Worm (Caenorhabditis elegans): ENCODE measurements around the gene sre-33.

sre-33 gene

ce11 chrII:12444679-12445376, 8.3 kb upstream of the sre-33 start, which contains the start of the genes W05H5.1 and pitr-6:
TSS of gene W05H5.1 (minus strand) at chrII:12444779.
TSS of gene pitr-6 (plus strand) at chrII:12445326.
- TF ChIP-seq ham-2 (GFP tag; optimal IDR thresholded peaks at IDR 0.05) (no peak), pha-4 (tag; optimal IDR thresholded peaks at IDR 0.05) (peak; percentile 14)

ce11 chrII:12448241-12448640, 4.9 kb upstream of the sre-33 start, which contains the start of gene srh-27:
TSS of gene srh-27 (plus strand) at chrII:12448541.
- TF ChIP-seq mab-5 (tag; optimal IDR thresholded peaks at IDR 0.05) (no peak), nhr-12 (tag; optimal IDR thresholded peaks at IDR 0.05) (no peak), sem-2 (GFP tag; optimal IDR thresholded peaks at IDR 0.05) (no peak)

ce11 chrII:12449849-12450248, 3.3 kb upstream of the sre-33 start, which contains the start of gene sre-34:
TSS of gene sre-34 (plus strand) at chrII:12450149.
- no peak for TF ChIP-seq tbx-8 (GFP tag; optimal IDR thresholded peaks at IDR 0.05)
- no peak for TF ChIP-seq nhr-12 (tag; optimal IDR thresholded peaks at IDR 0.05)
- TF ChIP-seq ces-1 (GFP tag; optimal IDR thresholded peaks at IDR 0.05): no peak
- TF ChIP-seq nhr-28 (tag; optimal IDR thresholded peaks at IDR 0.05): no peak
- no peak for TF ChIP-seq unc-62 (GFP tag; optimal IDR thresholded peaks at IDR 0.05)
- TF ChIP-seq pha-4 (tag; optimal IDR thresholded peaks at IDR 0.05): no peak
- no peak for TF ChIP-seq drap-1 (GFP tag; optimal IDR thresholded peaks at IDR 0.05)

ce11 chrII:12456633-12457032, 3.5 kb downstream of the sre-33 start, which contains the start of gene sre-32:
TSS of gene sre-32 (minus strand) at chrII:12456733.
- TF ChIP-seq flh-1 (GFP tag; optimal IDR thresholded peaks at IDR 0.05): no peak
- TF ChIP-seq nhr-2 (tag; optimal IDR thresholded peaks at IDR 0.05): no peak
- no peak for TF ChIP-seq unc-39 (tag; optimal IDR thresholded peaks at IDR 0.05)

ce11 chrII:12457275-12457674, 4.2 kb downstream of the sre-33 start, which contains the start of gene sre-38:
TSS of gene sre-38 (plus strand) at chrII:12457575.
- TF ChIP-seq nhr-28 (tag; optimal IDR thresholded peaks at IDR 0.05) (no peak), flh-1 (GFP tag; optimal IDR thresholded peaks at IDR 0.05) (no peak), lsy-2 (tag; optimal IDR thresholded peaks at IDR 0.05) (no peak), ceh-43 (GFP tag; optimal IDR thresholded peaks at IDR 0.05) (no peak)

ce11 chrII:12459422-12459821, 6.3 kb downstream of the sre-33 start, which contains the start of gene tag-281:
TSS of gene tag-281 (plus strand) at chrII:12459761.
- peak; percentile 38 for TF ChIP-seq nhr-2 (tag; optimal IDR thresholded peaks at IDR 0.05)
- no peak for TF ChIP-seq snpc-4 (tag; optimal IDR thresholded peaks at IDR 0.05)
- TF ChIP-seq ces-1 (GFP tag; optimal IDR thresholded peaks at IDR 0.05): peak; percentile 70
- TF ChIP-seq mep-1 (tag; optimal IDR thresholded peaks at IDR 0.05): peak; percentile 72
- peak; percentile 82 for TF ChIP-seq lsy-2 (tag; optimal IDR thresholded peaks at IDR 0.05)
- TF ChIP-seq drap-1 (GFP tag; optimal IDR thresholded peaks at IDR 0.05): no peak
- no peak for TF ChIP-seq flh-1 (GFP tag; optimal IDR thresholded peaks at IDR 0.05)
- no peak for TF ChIP-seq mls-2 (tag; optimal IDR thresholded peaks at IDR 0.05)
- TF ChIP-seq unc-39 (tag; optimal IDR thresholded peaks at IDR 0.05): no peak
- TF ChIP-seq ceh-39 (tag; optimal IDR thresholded peaks at IDR 0.05): peak; percentile 37
- peak; percentile 54 for TF ChIP-seq nhr-237 (tag; optimal IDR thresholded peaks at IDR 0.05)
- peak; percentile 9 for TF ChIP-seq lin-13 (tag; optimal IDR thresholded peaks at IDR 0.05)
- peak; percentile 17 for TF ChIP-seq pha-4 (tag; optimal IDR thresholded peaks at IDR 0.05)
- TF ChIP-seq unc-120 (tag; optimal IDR thresholded peaks at IDR 0.05; ENCODE audit: poor library complexity, severe bottlenecking): no peak
- peak; percentile 25 for TF ChIP-seq sptf-1 (tag; optimal IDR thresholded peaks at IDR 0.05)

- no peak for TF ChIP-seq nhr-237 (tag; optimal IDR thresholded peaks at IDR 0.05)
- TF ChIP-seq nhr-2 (tag; optimal IDR thresholded peaks at IDR 0.05): no peak
- no peak for TF ChIP-seq drap-1 (GFP tag; optimal IDR thresholded peaks at IDR 0.05)
- no peak for TF ChIP-seq lin-13 (tag; optimal IDR thresholded peaks at IDR 0.05)
These were observed 7.7 kb downstream of the sre-33 start, which contains the start of gene tag-280 for ce11 chrII:12460602-12461453. TSS of gene tag-280 (plus strand) at chrII:12460652.
